Fruit fly (Drosophila melanogaster) whole organism, embryonic: ENCODE results near the gene mio.

ENCODE experiments used
- Ada2b ChIP-seq: fragments of 200-800 bp; sonication (Bioruptor generic); IDR thresholded peaks from 2 replicates; pipeline ENCODE4 v1.3.6; 2022; ENCODE audit warnings: missing biosample characterization, missing genetic modification characterization
- Atf3 ChIP-seq: fragments of 200-800 bp; sonication (Bioruptor generic); optimal IDR thresholded peaks from 3 replicates; lab custom pipeline; 2016; ENCODE audit warnings: missing biosample characterization, missing genetic modification characterization
- CG10209 ChIP-seq: fragments of 200-800 bp; sonication (Bioruptor generic); optimal IDR thresholded peaks from 3 replicates; lab custom pipeline; 2017; ENCODE audit warnings: missing biosample characterization, mild to moderate bottlenecking, missing genetic modification characterization, missing genetic modification reagents
- CG1024 ChIP-seq: fragments of 200-800 bp; sonication (Bioruptor generic); IDR thresholded peaks from 2 replicates; pipeline ENCODE4 v1.3.6; 2022; ENCODE audit warnings: missing biosample characterization, missing genetic modification characterization
- CG10366 ChIP-seq: fragments of 200-800 bp; sonication (Bioruptor generic); IDR thresholded peaks from 2 replicates; pipeline ENCODE4 v1.3.6; 2022; ENCODE audit warnings: missing biosample characterization, missing genetic modification characterization
- CG10431 ChIP-seq: fragments of 200-800 bp; sonication (Bioruptor generic); optimal IDR thresholded peaks from 3 replicates; lab custom pipeline; 2018; ENCODE audit warnings: missing biosample characterization, mild to moderate bottlenecking, missing genetic modification characterization
- CG11398 ChIP-seq: fragments of 200-800 bp; sonication (Bioruptor generic); optimal IDR thresholded peaks from 2 replicates; lab custom pipeline; 2016; ENCODE audit warnings: missing biosample characterization, missing genetic modification characterization
- CG11456 ChIP-seq: fragments of 200-800 bp; sonication (Bioruptor generic); IDR thresholded peaks from 3 replicates; pipeline ENCODE4 v1.3.6; 2022; ENCODE audit warnings: missing biosample characterization, missing genetic modification characterization
- CG12236 ChIP-seq: fragments of 200-800 bp; sonication (Bioruptor generic); optimal IDR thresholded peaks from 2 replicates; lab custom pipeline; 2016; ENCODE audit warnings: missing biosample characterization, missing genetic modification characterization
- CG12744 ChIP-seq: fragments of 200-800 bp; sonication (Bioruptor generic); optimal IDR thresholded peaks from 2 replicates; lab custom pipeline; 2016; ENCODE audit warnings: missing biosample characterization, missing genetic modification characterization
- CG1603 ChIP-seq: fragments of 200-800 bp; sonication (Bioruptor generic); optimal IDR thresholded peaks from 2 replicates; lab custom pipeline; 2019; ENCODE audit warnings: missing biosample characterization, mild to moderate bottlenecking, missing genetic modification characterization, moderate library complexity
- CG16815 ChIP-seq: fragments of 200-800 bp; sonication (Bioruptor generic); optimal IDR thresholded peaks from 3 replicates; lab custom pipeline; 2017; ENCODE audit warnings: missing biosample characterization, mild to moderate bottlenecking, missing genetic modification characterization
- CG16863 ChIP-seq: fragments of 200-800 bp; sonication (Bioruptor generic); optimal IDR thresholded peaks from 3 replicates; lab custom pipeline; 2016; ENCODE audit warnings: missing biosample characterization, missing genetic modification characterization
- CG2129 ChIP-seq: fragments of 200-800 bp; sonication (Bioruptor generic); IDR thresholded peaks from 2 replicates; pipeline ENCODE4 v1.3.6; 2022; ENCODE audit warnings: missing biosample characterization, missing genetic modification characterization; ENCODE audit not compliant: partially characterized antibody
- CG30431 ChIP-seq: fragments of 200-800 bp; sonication (Bioruptor generic); optimal IDR thresholded peaks from 2 replicates; lab custom pipeline; 2017; ENCODE audit warnings: missing biosample characterization, missing genetic modification characterization
- CG32767 ChIP-seq: fragments of 200-800 bp; sonication (Bioruptor generic); IDR thresholded peaks from 2 replicates; pipeline ENCODE4 v1.3.6; 2022; ENCODE audit warnings: missing biosample characterization, missing genetic modification characterization
- CG3407 ChIP-seq: fragments of 200-800 bp; sonication (Bioruptor generic); optimal IDR thresholded peaks from 2 replicates; lab custom pipeline; 2018; ENCODE audit warnings: missing biosample characterization, mild to moderate bottlenecking, missing genetic modification characterization
- CG4404 ChIP-seq: fragments of 200-800 bp; sonication (Bioruptor generic); IDR thresholded peaks from 2 replicates; pipeline ENCODE4 v1.3.6; 2022; ENCODE audit warnings: missing biosample characterization, missing genetic modification characterization
- CG8290 ChIP-seq, 3 experiments: fragments of 200-800 bp; sonication (Bioruptor generic); optimal IDR thresholded peaks; 2 replicates each; lab custom pipeline; 2016 to 2019; ENCODE audit warnings: missing biosample characterization in 3 of 3, missing genetic modification characterization in 3 of 3, mild to moderate bottlenecking in 2 of 3, moderate library complexity in 1 of 3
- Dll ChIP-seq: fragments of 200-800 bp; sonication (Bioruptor generic); IDR thresholded peaks from 4 replicates; pipeline ENCODE4 v1.3.6; 2022; ENCODE audit warnings: missing biosample characterization, missing genetic modification characterization; ENCODE audit not compliant: partially characterized antibody
- Elba2 ChIP-seq: fragments of 200-800 bp; sonication (Bioruptor generic); optimal IDR thresholded peaks from 3 replicates; lab custom pipeline; 2016; ENCODE audit warnings: missing biosample characterization, missing genetic modification characterization
- Gug ChIP-seq: fragments of 200-800 bp; sonication (Bioruptor generic); IDR thresholded peaks from 4 replicates; pipeline ENCODE4 v1.3.6; 2022; ENCODE audit warnings: missing biosample characterization, missing genetic modification characterization
- HLHmδ ChIP-seq: fragments of 200-800 bp; sonication (Bioruptor generic); optimal IDR thresholded peaks from 2 replicates; lab custom pipeline; 2018; ENCODE audit warnings: missing biosample characterization, mild to moderate bottlenecking, missing genetic modification characterization, moderate library complexity
- Lpt ChIP-seq: fragments of >200 bp; optimal IDR thresholded peaks from 2 replicates; lab custom pipeline; 2018; ENCODE audit warnings: missing biosample characterization, missing genetic modification characterization
- Sry-δ ChIP-seq: fragments of 200-800 bp; sonication (Bioruptor generic); optimal IDR thresholded peaks from 2 replicates; lab custom pipeline; 2016; ENCODE audit warnings: missing biosample characterization, missing genetic modification characterization
- btn ChIP-seq: fragments of 200-800 bp; sonication (Bioruptor generic); optimal IDR thresholded peaks from 2 replicates; lab custom pipeline; 2016; ENCODE audit warnings: missing biosample characterization, missing genetic modification characterization
- caup ChIP-seq: fragments of 200-800 bp; sonication (Bioruptor generic); optimal IDR thresholded peaks from 3 replicates; lab custom pipeline; 2017; ENCODE audit warnings: missing biosample characterization, mild to moderate bottlenecking, missing genetic modification characterization, moderate library complexity; ENCODE audit not compliant: severe bottlenecking
- corto ChIP-seq: fragments of 200-800 bp; sonication (Bioruptor generic); optimal IDR thresholded peaks from 2 replicates; lab custom pipeline; 2016; ENCODE audit warnings: missing biosample characterization, mild to moderate bottlenecking, missing genetic modification characterization, moderate library complexity
- crp ChIP-seq, 2 experiments: fragments of 200-800 bp; sonication (Bioruptor generic); optimal IDR thresholded peaks; 2 replicates in 1 of 2; 3 replicates in 1 of 2; lab custom pipeline; 2017; ENCODE audit warnings: missing biosample characterization in 2 of 2, missing genetic modification characterization in 2 of 2, mild to moderate bottlenecking in 1 of 2, moderate library complexity in 1 of 2
- ftz-f1 ChIP-seq: fragments of 200-800 bp; sonication (Bioruptor generic); optimal IDR thresholded peaks from 2 replicates; lab custom pipeline; 2016; ENCODE audit warnings: missing biosample characterization, missing genetic modification characterization
- hbn ChIP-seq: fragments of 200-800 bp; sonication (Bioruptor generic); IDR thresholded peaks from 2 replicates; pipeline ENCODE4 v1.3.6; 2022; ENCODE audit warnings: missing biosample characterization, missing genetic modification characterization; ENCODE audit not compliant: partially characterized antibody
- hkb ChIP-seq, 2 experiments: fragments of 200-800 bp in 1 of 2; fragments of >200 bp in 1 of 2; sonication (Bioruptor generic) in 1 of 2; IDR thresholded peaks in 1 of 2; optimal IDR thresholded peaks in 1 of 2; 2 replicates each; pipeline versions ENCODE4 v1.3.6 to Lab custom; 2017 to 2022; ENCODE audit warnings: missing biosample characterization in 1 of 2, missing genetic modification characterization in 1 of 2
- inv ChIP-seq: fragments of 200-800 bp; sonication (Bioruptor generic); IDR thresholded peaks from 2 replicates; pipeline ENCODE4 v1.3.6; 2022; ENCODE audit warnings: missing biosample characterization, missing genetic modification characterization; ENCODE audit not compliant: partially characterized antibody
- klu ChIP-seq: fragments of 200-800 bp; sonication (Bioruptor generic); IDR thresholded peaks from 2 replicates; pipeline ENCODE4 v1.3.6; 2022; ENCODE audit warnings: missing biosample characterization, missing genetic modification characterization
- nerfin-2 ChIP-seq: fragments of 200-800 bp; sonication (Bioruptor generic); IDR thresholded peaks from 2 replicates; pipeline ENCODE4 v1.3.6; 2022; ENCODE audit warnings: missing biosample characterization, missing genetic modification characterization; ENCODE audit not compliant: partially characterized antibody
- prd ChIP-seq, 3 experiments: fragments of >200 bp in 2 of 3; fragments of 200-800 bp in 1 of 3; sonication (Bioruptor generic) in 1 of 3; optimal IDR thresholded peaks in 2 of 3; IDR thresholded peaks in 1 of 3; 2 replicates in 2 of 3; 3 replicates in 1 of 3; pipeline versions ENCODE4 v1.3.6 to Lab custom; 2017 to 2022; ENCODE audit warnings: missing biosample characterization in 1 of 3, missing genetic modification characterization in 1 of 3
- rib ChIP-seq: fragments of 200-800 bp; sonication (Bioruptor generic); IDR thresholded peaks from 2 replicates; pipeline ENCODE4 v1.3.6; 2022; ENCODE audit warnings: missing biosample characterization, missing genetic modification characterization
- salm ChIP-seq: fragments of 200-800 bp; sonication (Bioruptor generic); optimal IDR thresholded peaks from 2 replicates; lab custom pipeline; 2018; ENCODE audit warnings: missing biosample characterization, mild to moderate bottlenecking, missing genetic modification characterization
- scrt ChIP-seq: fragments of 200-800 bp; sonication (Bioruptor generic); optimal IDR thresholded peaks from 2 replicates; lab custom pipeline; 2018; ENCODE audit warnings: missing biosample characterization, mild to moderate bottlenecking, missing genetic modification characterization, moderate library complexity
- sens-2 ChIP-seq: fragments of 200-800 bp; sonication (Bioruptor generic); IDR thresholded peaks from 2 replicates; pipeline ENCODE4 v1.3.6; 2022; ENCODE audit warnings: missing biosample characterization, missing genetic modification characterization
- shn ChIP-seq: fragments of 200-800 bp; sonication (Bioruptor generic); optimal IDR thresholded peaks from 3 replicates; lab custom pipeline; 2016; ENCODE audit warnings: missing biosample characterization, missing genetic modification characterization
- slbo ChIP-seq: fragments of 200-800 bp; sonication (Bioruptor generic); IDR thresholded peaks from 2 replicates; pipeline ENCODE4 v1.3.6; 2022; ENCODE audit warnings: missing biosample characterization, missing genetic modification characterization
- ssp ChIP-seq: fragments of 200-800 bp; sonication (Bioruptor generic); IDR thresholded peaks from 2 replicates; pipeline ENCODE4 v1.3.6; 2022; ENCODE audit warnings: missing biosample characterization, missing genetic modification characterization
- stc ChIP-seq: fragments of 200-800 bp; sonication (Bioruptor generic); IDR thresholded peaks from 2 replicates; pipeline ENCODE4 v1.3.6; 2022; ENCODE audit warnings: missing biosample characterization, missing genetic modification characterization
- tll ChIP-seq, 2 experiments: fragments of 200-800 bp in 1 of 2; fragments of >200 bp in 1 of 2; sonication (Bioruptor generic) in 1 of 2; optimal IDR thresholded peaks; 2 replicates each; lab custom pipeline; 2017 to 2019; ENCODE audit warnings: missing biosample characterization in 2 of 2, missing genetic modification characterization in 2 of 2, mild to moderate bottlenecking in 1 of 2, moderate library complexity in 1 of 2
- ttk ChIP-seq: fragments of 200-800 bp; sonication (Bioruptor generic); IDR thresholded peaks from 2 replicates; pipeline ENCODE4 v2.1.2; 2022; ENCODE audit warnings: missing biosample characterization, missing genetic modification characterization
- usp ChIP-seq: fragments of >200 bp; optimal IDR thresholded peaks from 2 replicates; lab custom pipeline; 2017; ENCODE audit warnings: missing biosample characterization, missing genetic modification characterization
- zfh1 ChIP-seq: fragments of 200-800 bp; sonication (Bioruptor generic); IDR thresholded peaks from 3 replicates; pipeline ENCODE4 v1.3.6; 2022; ENCODE audit warnings: missing biosample characterization, missing genetic modification characterization

mio gene

dm6 chr2L:2177312-2177968 is 39.6 kb upstream of the mio start (continued):
- TF ChIP-seq Lpt: no peak
- TF ChIP-seq CG12744: peak; percentile 18
- no peak; the same call in 1 of the 2 replicates for TF ChIP-seq CG10366 (GFP tag; lab: Robert Waterston, UW)
- peak; percentile 24 for TF ChIP-seq CG1603 (tag; lab: Kevin White, UChicago)
- 0 out of 4 replicates have a peak, but pooled peaks have one; percentile 4 for TF ChIP-seq Gug (GFP tag; lab: Robert Waterston, UW)
- TF ChIP-seq CG10431 (GFP tag; lab: Kevin White, UChicago): no peak
- TF ChIP-seq CG4404 (GFP tag; lab: Robert Waterston, UW): no peak
- 0 out of 3 replicates have a peak, but pooled peaks have one; percentile 60 for TF ChIP-seq CG11456 (GFP tag; lab: Robert Waterston, UW)
- no peak for TF ChIP-seq tll (GFP tag; optimal IDR thresholded peaks at IDR 0.05; lab: Kevin White, UChicago)
- TF ChIP-seq HLHmδ (GFP tag; lab: Kevin White, UChicago): no peak
- no peak for TF ChIP-seq CG16815 (GFP tag; lab: Kevin White, UChicago)
- TF ChIP-seq CG10209 (GFP tag; lab: Kevin White, UChicago): peak; percentile 41
- TF ChIP-seq CG16863 (GFP tag; lab: Kevin White, UChicago): peak; percentile 61
- TF ChIP-seq rib (GFP tag; lab: Robert Waterston, UW): no peak
- TF ChIP-seq Ada2b (GFP tag; lab: Robert Waterston, UW): peak; percentile 61
- no peak for TF ChIP-seq prd (optimal IDR thresholded peaks at IDR 0.05; lab: Kevin White, UChicago)
- peak; percentile 56 for TF ChIP-seq prd (GFP tag; IDR thresholded peaks at IDR 0.05; lab: Robert Waterston, UW)
- peak; percentile 35; the same call in 1 of the 2 replicates for TF ChIP-seq ssp
- no peak for TF ChIP-seq crp (GFP tag; optimal IDR thresholded peaks at IDR 0.05; lab: Kevin White, UChicago)
- TF ChIP-seq ttk: no peak
- no peak for TF ChIP-seq CG2129 (GFP tag; lab: Robert Waterston, UW)
- no peak for TF ChIP-seq sens-2 (GFP tag; lab: Robert Waterston, UW)
- TF ChIP-seq CG8290 (GFP tag; optimal IDR thresholded peaks at IDR 0.05; lab: Kevin White, UChicago): no peak
- peak in 1 of 2 experiments; percentile 40 for TF ChIP-seq CG8290 (tag; optimal IDR thresholded peaks at IDR 0.05; lab: Kevin White, UChicago)
- no peak for TF ChIP-seq btn (GFP tag; lab: Kevin White, UChicago)
- peak; percentile 1 for TF ChIP-seq CG12236
- TF ChIP-seq slbo: peak; percentile 72
- TF ChIP-seq corto: peak; percentile 53
- no peak for TF ChIP-seq Dll (GFP tag; lab: Robert Waterston, UW)
- TF ChIP-seq hbn (GFP tag; lab: Robert Waterston, UW): no peak
- TF ChIP-seq CG1024 (GFP tag; lab: Robert Waterston, UW): no peak; the same call in 1 of the 2 replicates
- TF ChIP-seq salm (tag; lab: Kevin White, UChicago): no peak
- no peak for TF ChIP-seq inv (GFP tag; lab: Robert Waterston, UW)
- TF ChIP-seq CG3407 (GFP tag; lab: Kevin White, UChicago): no peak
- TF ChIP-seq ftz-f1 (GFP tag; lab: Kevin White, UChicago): no peak
- no peak for TF ChIP-seq nerfin-2 (GFP tag; lab: Robert Waterston, UW)
- peak; percentile 21 for TF ChIP-seq CG30431 (GFP tag; lab: Kevin White, UChicago)
- TF ChIP-seq CG11398 (GFP tag; lab: Kevin White, UChicago): no peak
- peak; percentile 73 for TF ChIP-seq shn
- TF ChIP-seq Atf3 (GFP tag; lab: Kevin White, UChicago): no peak
- no peak for TF ChIP-seq stc
- no peak for TF ChIP-seq klu (GFP tag; lab: Robert Waterston, UW)
- TF ChIP-seq zfh1 (GFP tag; lab: Robert Waterston, UW): peak; percentile 49; the same call in 1 of the 3 replicates
- TF ChIP-seq scrt (GFP tag; lab: Kevin White, UChicago): no peak
- peak; percentile 32 for TF ChIP-seq caup (GFP tag; lab: Kevin White, UChicago)
- TF ChIP-seq hkb (optimal IDR thresholded peaks at IDR 0.05; lab: Kevin White, UChicago): no peak
- TF ChIP-seq hkb (GFP tag; IDR thresholded peaks at IDR 0.05; lab: Robert Waterston, UW): peak; percentile 36; the same call in 1 of the 2 replicates
- no peak for TF ChIP-seq Elba2 (GFP tag; lab: Kevin White, UChicago)
- TF ChIP-seq CG32767: 0 out of 2 replicates have a peak, but pooled peaks have one; percentile 20
- TF ChIP-seq Sry-δ: no peak
- no peak for TF ChIP-seq usp (GFP tag; lab: Kevin White, UChicago)
